Fruit fly (Drosophila melanogaster) whole organism, prepupa: ENCODE measurements around the gene CG42464.

ENCODE experiments used
- CG11294 ChIP-seq: fragments of 200-800 bp; sonication (Bioruptor generic); IDR thresholded peaks from 2 replicates; pipeline ENCODE4 v1.3.6; 2022; ENCODE audit warnings: missing biosample characterization, missing genetic modification characterization
- CG11762 ChIP-seq: fragments of 200-800 bp; sonication (Bioruptor generic); optimal IDR thresholded peaks from 3 replicates; lab custom pipeline; 2016; ENCODE audit warnings: missing biosample characterization, missing genetic modification characterization; ENCODE audit not compliant: insufficient read depth
- CG11902 ChIP-seq: fragments of 200-800 bp; sonication (Bioruptor generic); optimal IDR thresholded peaks from 3 replicates; lab custom pipeline; 2016; ENCODE audit warnings: missing biosample characterization, missing genetic modification characterization
- CG15336 ChIP-seq: fragments of 200-800 bp; sonication (Bioruptor generic); IDR thresholded peaks from 2 replicates; pipeline ENCODE4 v1.3.6; 2022; ENCODE audit warnings: missing biosample characterization, missing genetic modification characterization
- CG1621 ChIP-seq: fragments of 200-800 bp; sonication (Bioruptor generic); optimal IDR thresholded peaks from 3 replicates; lab custom pipeline; 2018; ENCODE audit warnings: missing biosample characterization, mild to moderate bottlenecking, missing genetic modification characterization
- CG16779 ChIP-seq: fragments of 200-800 bp; sonication (Bioruptor generic); optimal IDR thresholded peaks from 3 replicates; lab custom pipeline; 2017; ENCODE audit warnings: missing biosample characterization, mild to moderate bottlenecking, missing genetic modification characterization
- CG3032 ChIP-seq: fragments of 200-800 bp; optimal IDR thresholded peaks from 2 replicates; lab custom pipeline; 2019; ENCODE audit warnings: missing biosample characterization, mild to moderate bottlenecking, missing genetic modification characterization, moderate library complexity
- CG34406 ChIP-seq: fragments of 200-800 bp; sonication (Bioruptor generic); optimal IDR thresholded peaks from 3 replicates; lab custom pipeline; 2016; ENCODE audit warnings: missing biosample characterization, missing genetic modification characterization
- CG4318 ChIP-seq: fragments of 200-800 bp; sonication (Bioruptor generic); optimal IDR thresholded peaks from 3 replicates; lab custom pipeline; 2017; ENCODE audit warnings: missing biosample characterization, mild to moderate bottlenecking, missing genetic modification characterization
- CG6163 ChIP-seq: fragments of 200-800 bp; sonication (Bioruptor generic); IDR thresholded peaks from 3 replicates; pipeline ENCODE4 v1.3.6; 2022; ENCODE audit warnings: missing biosample characterization, missing genetic modification characterization
- CG6276 ChIP-seq: fragments of 200-800 bp; sonication (Bioruptor generic); optimal IDR thresholded peaks from 2 replicates; lab custom pipeline; 2017; ENCODE audit warnings: missing biosample characterization, mild to moderate bottlenecking, missing genetic modification characterization
- CG6808 ChIP-seq: fragments of 200-800 bp; sonication (Bioruptor generic); optimal IDR thresholded peaks from 3 replicates; lab custom pipeline; 2017; ENCODE audit warnings: missing biosample characterization, missing genetic modification characterization, mild to moderate bottlenecking, moderate library complexity, missing genetic modification reagents
- CG6854 ChIP-seq: fragments of 200-800 bp; sonication (Bioruptor generic); optimal IDR thresholded peaks from 2 replicates; lab custom pipeline; 2017; ENCODE audit warnings: missing biosample characterization, mild to moderate bottlenecking, missing genetic modification characterization
- CG7368 ChIP-seq: fragments of 200-800 bp; sonication (Bioruptor generic); optimal IDR thresholded peaks from 3 replicates; lab custom pipeline; 2016; ENCODE audit warnings: missing biosample characterization, missing genetic modification characterization
- CG8119 ChIP-seq: fragments of 200-800 bp; sonication (Bioruptor generic); IDR thresholded peaks from 3 replicates; pipeline ENCODE4 v1.3.6; 2022; ENCODE audit warnings: missing biosample characterization, missing genetic modification characterization
- CG8632 ChIP-seq: fragments of 200-800 bp; sonication (Bioruptor generic); optimal IDR thresholded peaks from 3 replicates; lab custom pipeline; 2016; ENCODE audit warnings: missing biosample characterization, missing genetic modification characterization
- CG9139 ChIP-seq: fragments of 200-800 bp; sonication (Bioruptor generic); optimal IDR thresholded peaks from 3 replicates; lab custom pipeline; 2017; ENCODE audit warnings: missing biosample characterization, mild to moderate bottlenecking, missing genetic modification characterization
- Eip78C ChIP-seq: fragments of 200-800 bp; sonication (Bioruptor generic); peaks from one replicate; lab custom pipeline; 2016; ENCODE audit warnings: missing biosample characterization, missing genetic modification characterization
- Eip93F ChIP-seq: fragments of 200-800 bp; sonication (Bioruptor generic); optimal IDR thresholded peaks from 2 replicates; lab custom pipeline; 2016; ENCODE audit warnings: missing biosample characterization, mild to moderate bottlenecking, missing genetic modification characterization
- Ets21C ChIP-seq: fragments of 200-800 bp; sonication (Bioruptor generic); optimal IDR thresholded peaks from 3 replicates; lab custom pipeline; 2016; ENCODE audit warnings: missing biosample characterization, missing genetic modification characterization
- Hr39 ChIP-seq: fragments of 200-800 bp; sonication (Bioruptor generic); optimal IDR thresholded peaks from 2 replicates; lab custom pipeline; 2016; ENCODE audit warnings: missing biosample characterization, missing genetic modification characterization
- Hr4 ChIP-seq: fragments of 200-800 bp; sonication (Bioruptor generic); optimal IDR thresholded peaks from 3 replicates; lab custom pipeline; 2016; ENCODE audit warnings: missing biosample characterization, missing genetic modification characterization
- OdsH ChIP-seq: fragments of 200-800 bp; sonication (Bioruptor generic); optimal IDR thresholded peaks from 3 replicates; lab custom pipeline; 2016; ENCODE audit warnings: missing biosample characterization, missing genetic modification characterization
- Smox ChIP-seq: fragments of 200-800 bp; sonication (Bioruptor generic); optimal IDR thresholded peaks from 3 replicates; lab custom pipeline; 2016; ENCODE audit warnings: missing biosample characterization, missing genetic modification characterization
- Sox102F ChIP-seq: fragments of 200-800 bp; sonication (Bioruptor generic); optimal IDR thresholded peaks from 2 replicates; lab custom pipeline; 2016; ENCODE audit warnings: missing biosample characterization, mild to moderate bottlenecking, missing genetic modification characterization
- Sox14 ChIP-seq: fragments of 200-800 bp; sonication (Bioruptor generic); optimal IDR thresholded peaks from 3 replicates; lab custom pipeline; 2016; ENCODE audit warnings: missing biosample characterization, missing genetic modification characterization
- Sox15 ChIP-seq: fragments of 200-800 bp; sonication (Bioruptor generic); optimal IDR thresholded peaks from 3 replicates; lab custom pipeline; 2016; ENCODE audit warnings: missing biosample characterization, missing genetic modification characterization
- achi ChIP-seq: fragments of 200-800 bp; sonication (Bioruptor generic); optimal IDR thresholded peaks from 3 replicates; lab custom pipeline; 2016; ENCODE audit warnings: missing biosample characterization, missing genetic modification characterization
- acj6 ChIP-seq: fragments of 200-800 bp; sonication (Bioruptor generic); optimal IDR thresholded peaks from 3 replicates; lab custom pipeline; 2016; ENCODE audit warnings: missing biosample characterization, missing genetic modification characterization
- cyc ChIP-seq: fragments of 200-800 bp; sonication (Bioruptor generic); optimal IDR thresholded peaks from 3 replicates; lab custom pipeline; 2016; ENCODE audit warnings: missing biosample characterization, missing genetic modification characterization
- dsx ChIP-seq: fragments of 200-800 bp; optimal IDR thresholded peaks from 3 replicates; lab custom pipeline; 2019; ENCODE audit warnings: missing biosample characterization, mild to moderate bottlenecking, missing genetic modification characterization, moderate library complexity; ENCODE audit not compliant: poor library complexity, severe bottlenecking
- fd85E ChIP-seq: fragments of 200-800 bp; sonication (Bioruptor generic); optimal IDR thresholded peaks from 3 replicates; lab custom pipeline; 2016; ENCODE audit warnings: missing biosample characterization, missing genetic modification characterization
- fkh ChIP-seq: fragments of 200-800 bp; sonication (Bioruptor generic); optimal IDR thresholded peaks from 3 replicates; lab custom pipeline; 2017; ENCODE audit warnings: missing biosample characterization, mild to moderate bottlenecking, missing genetic modification characterization, moderate library complexity
- lz ChIP-seq: fragments of 200-800 bp; sonication (Bioruptor generic); optimal IDR thresholded peaks from 3 replicates; lab custom pipeline; 2016; ENCODE audit warnings: missing biosample characterization, missing genetic modification characterization
- pdm3 ChIP-seq: fragments of 200-800 bp; sonication (Bioruptor generic); optimal IDR thresholded peaks from 3 replicates; lab custom pipeline; 2016; ENCODE audit warnings: missing biosample characterization, missing genetic modification characterization
- spab ChIP-seq: fragments of 200-800 bp; sonication (Bioruptor generic); optimal IDR thresholded peaks from 2 replicates; lab custom pipeline; 2017; ENCODE audit warnings: missing biosample characterization, mild to moderate bottlenecking, missing genetic modification characterization, missing genetic modification reagents
- ss ChIP-seq, 2 experiments: fragments of 200-800 bp; sonication (Bioruptor generic); optimal IDR thresholded peaks; 2 replicates in 1 of 2; 3 replicates in 1 of 2; lab custom pipeline; 2017 to 2018; ENCODE audit warnings: mild to moderate bottlenecking in 2 of 2, missing biosample characterization in 2 of 2, missing genetic modification characterization in 2 of 2, moderate library complexity in 1 of 2
- svp ChIP-seq: fragments of 200-800 bp; sonication (Bioruptor generic); peaks from one replicate; lab custom pipeline; 2016; ENCODE audit warnings: missing biosample characterization, missing genetic modification characterization
- vri ChIP-seq: fragments of 200-800 bp; sonication (Bioruptor generic); optimal IDR thresholded peaks from 3 replicates; lab custom pipeline; 2016; ENCODE audit warnings: missing biosample characterization, mild to moderate bottlenecking, missing genetic modification characterization

Gene CG42464

DNA sequence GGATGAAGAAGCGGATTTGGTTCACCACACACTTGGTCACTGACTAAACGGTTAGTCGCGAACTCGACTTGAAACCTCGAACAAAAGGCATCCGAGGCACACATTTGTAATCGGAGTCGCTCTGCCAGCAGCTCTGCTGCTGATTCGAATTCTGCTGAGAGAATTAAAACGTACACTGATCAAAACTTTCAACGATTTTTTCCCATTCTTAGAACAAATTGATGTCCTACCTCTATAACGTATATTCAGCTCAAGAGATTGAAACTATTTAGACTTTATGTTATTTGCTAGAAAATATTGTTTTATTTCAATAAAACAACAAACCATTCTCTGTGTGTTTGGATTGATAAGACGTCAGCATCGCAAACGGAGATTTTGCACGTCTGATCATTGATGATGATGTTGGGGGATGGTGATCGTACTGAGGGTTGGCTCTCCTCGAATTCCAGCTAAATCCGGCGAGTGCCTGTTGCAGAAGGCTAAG lies 6.2 kb downstream of the CG42464 start, which contains the start of gene CG31778 (continued):
- peak; percentile 97 for TF ChIP-seq svp (GFP tag; lab: Kevin White, UChicago)
- peak; percentile 62 for TF ChIP-seq CG16779
- peak; percentile 58 for TF ChIP-seq Sox15 (GFP tag; lab: Kevin White, UChicago)
- TF ChIP-seq Hr4 (GFP tag; lab: Kevin White, UChicago), result peak; percentile 62
- TF ChIP-seq CG8119, result peak; percentile 67
- TF ChIP-seq CG1621 (tag; lab: Kevin White, UChicago), result peak; percentile 75
- TF ChIP-seq spab (GFP tag; lab: Kevin White, UChicago), result peak; percentile 66
- TF ChIP-seq Smox (GFP tag; lab: Kevin White, UChicago), result peak; percentile 85
- TF ChIP-seq CG34406 (GFP tag; lab: Kevin White, UChicago), result peak; percentile 64
- TF ChIP-seq CG6276 (GFP tag; lab: Kevin White, UChicago), result peak; percentile 61
- TF ChIP-seq CG4318 (GFP tag; lab: Kevin White, UChicago), result peak; percentile 24
- peak; percentile 75 for TF ChIP-seq CG8632 (GFP tag; lab: Kevin White, UChicago)
- TF ChIP-seq CG15336, result peak; percentile 77
- peak; percentile 6 for TF ChIP-seq fd85E
- peak; percentile 48 for TF ChIP-seq CG11762 (GFP tag; lab: Kevin White, UChicago)
- peak; percentile 65 for TF ChIP-seq CG11294 (GFP tag; lab: Robert Waterston, UW)
- peak; percentile 82 for TF ChIP-seq cyc
- TF ChIP-seq Eip78C (GFP tag; lab: Kevin White, UChicago), result peak; percentile 94
- peak; percentile 73 for TF ChIP-seq CG3032 (tag; lab: Kevin White, UChicago)
- TF ChIP-seq CG7368 (GFP tag; lab: Kevin White, UChicago), result peak; percentile 68
- TF ChIP-seq CG9139, result no peak
- TF ChIP-seq Eip93F (GFP tag; lab: Kevin White, UChicago), result no peak
- peak; percentile 70 for TF ChIP-seq OdsH (GFP tag; lab: Kevin White, UChicago)
- TF ChIP-seq Hr39, result peak; percentile 89
- peak; percentile 76 for TF ChIP-seq acj6
- TF ChIP-seq Sox14 (GFP tag; lab: Kevin White, UChicago), result peak; percentile 88
- TF ChIP-seq Sox102F (GFP tag; lab: Kevin White, UChicago), result peak; percentile 92
- TF ChIP-seq CG11902 (GFP tag; lab: Kevin White, UChicago), result peak; percentile 60
- peak; percentile 60 for TF ChIP-seq dsx (GFP tag; lab: Kevin White, UChicago)
- TF ChIP-seq pdm3, result peak; percentile 83
- peak; percentile 31 to 53 for TF ChIP-seq ss (GFP tag; optimal IDR thresholded peaks at IDR 0.05; lab: Kevin White, UChicago)

DNA sequence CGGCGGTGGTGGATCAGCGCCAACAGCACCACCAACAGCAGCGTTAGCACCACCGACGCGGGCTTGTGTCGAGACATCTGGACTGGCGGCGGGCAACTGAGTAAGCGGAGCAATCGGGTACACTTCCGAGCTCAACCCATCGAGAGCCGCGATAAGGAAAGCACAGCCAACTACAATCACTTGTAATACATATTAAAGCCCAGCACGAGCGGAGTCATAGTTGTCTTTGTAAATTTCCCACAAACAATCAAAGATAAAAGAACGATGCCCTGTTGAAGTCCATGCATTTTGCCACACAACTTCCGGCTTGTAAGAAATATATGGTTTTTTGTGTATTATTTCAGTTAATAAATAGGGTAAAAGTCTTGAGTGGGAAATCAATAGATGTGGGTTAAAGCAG lies 7.7 kb downstream of the CG42464 start, which contains the start of gene CG31777:
Gene CG31777 (minus strand): TSS at position 101 of the 400 bp plus-strand sequence.
- TF ChIP-seq cyc (no peak), svp (GFP tag; lab: Kevin White, UChicago) (peak; percentile 71)

DNA sequence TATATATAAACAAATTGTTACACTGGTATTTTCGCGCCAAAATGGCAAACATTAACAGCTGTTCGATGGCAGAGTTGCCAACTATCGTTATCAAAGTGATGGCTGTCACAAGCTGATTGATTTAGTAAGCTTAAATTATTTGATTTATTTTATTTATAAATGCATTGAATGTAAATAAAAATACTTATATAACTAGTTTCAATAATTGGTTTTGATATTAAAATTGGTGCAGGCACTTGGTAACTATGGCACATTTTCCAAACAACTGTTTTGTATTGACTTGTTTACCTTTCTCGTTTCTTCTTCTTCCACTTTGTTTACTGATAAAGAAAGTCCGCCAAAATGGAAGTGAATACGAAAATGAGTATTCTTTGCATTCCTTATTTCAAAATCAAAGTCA lies 12.4 kb downstream of the CG42464 start, which contains the start of gene cutlet:
Gene cutlet (minus strand): TSS at position 84 of the 400 bp plus-strand sequence.
- no peak for TF ChIP-seq Sox102F (GFP tag; lab: Kevin White, UChicago)
- peak; percentile 63 for TF ChIP-seq svp (GFP tag; lab: Kevin White, UChicago)
- TF ChIP-seq Eip93F (GFP tag; lab: Kevin White, UChicago), result no peak
- TF ChIP-seq CG1621 (tag; lab: Kevin White, UChicago), result no peak
- TF ChIP-seq CG6808 (GFP tag; lab: Kevin White, UChicago), result no peak
- no peak for TF ChIP-seq fd85E
- TF ChIP-seq achi (GFP tag; lab: Kevin White, UChicago), result peak; percentile 36
- no peak for TF ChIP-seq CG6163 (GFP tag; lab: Robert Waterston, UW)
- TF ChIP-seq Smox (GFP tag; lab: Kevin White, UChicago), result peak; percentile 16
- no peak for TF ChIP-seq lz (GFP tag; lab: Kevin White, UChicago)
- TF ChIP-seq Eip78C (GFP tag; lab: Kevin White, UChicago), result peak; percentile 54
- TF ChIP-seq CG6854 (GFP tag; lab: Kevin White, UChicago), result no peak
- TF ChIP-seq vri (GFP tag; lab: Kevin White, UChicago), result no peak
- TF ChIP-seq CG11762 (GFP tag; lab: Kevin White, UChicago), result no peak
- TF ChIP-seq fkh (GFP tag; lab: Kevin White, UChicago), result peak; percentile 93
- no peak for TF ChIP-seq Ets21C (GFP tag; lab: Kevin White, UChicago)
